Worm (Caenorhabditis elegans): ENCODE data around the gene dnj-9.
A peak's percentile ranks its signal among the peaks of the same experiment; 100 is the strongest.

Gene dnj-9

ce11 chrII:4874335-4874861 lies 22.5 kb downstream of the dnj-9 start, which contains the start of gene F11G11.15 (continued):
- TF ChIP-seq zfp-2 (tag; optimal IDR thresholded peaks at IDR 0.05) (no peak), nhr-237 (tag; optimal IDR thresholded peaks at IDR 0.05) (no peak), unc-130 (GFP tag; optimal IDR thresholded peaks at IDR 0.05) (no peak), ztf-11 (tag; optimal IDR thresholded peaks at IDR 0.05) (no peak), nhr-6 (tag; optimal IDR thresholded peaks at IDR 0.05) (no peak), sdz-12 (GFP tag; optimal IDR thresholded peaks at IDR 0.05) (no peak), attf-4 (tag; optimal IDR thresholded peaks at IDR 0.05) (no peak), nhr-48 (tag; optimal IDR thresholded peaks at IDR 0.05) (peak; percentile 68), nhr-77 (tag; optimal IDR thresholded peaks at IDR 0.05) (no peak), unc-62 (GFP tag; optimal IDR thresholded peaks at IDR 0.05 in 1 of 2) (no peak), unc-62 (tag; optimal IDR thresholded peaks at IDR 0.05) (no peak), mdt-29 (GFP tag; IDR thresholded peaks at IDR 0.05) (no peak), daf-8 (GFP tag; IDR thresholded peaks at IDR 0.05) (no peak), fos-1 (tag; optimal IDR thresholded peaks at IDR 0.05) (no peak)

ce11 chrII:4876091-4876490 lies 24.2 kb downstream of the dnj-9 start, which contains the start of gene F11G11.13:
TSS of gene F11G11.13 (minus strand) at chrII:4876179.
- TF ChIP-seq lin-1 (GFP tag; IDR thresholded peaks at IDR 0.05) (no peak), dpl-1 (GFP tag; optimal IDR thresholded peaks at IDR 0.05) (no peak), tra-1 (GFP tag; IDR thresholded peaks at IDR 0.05) (no peak), hmg-1.1 (GFP tag; IDR thresholded peaks at IDR 0.05) (no peak), nhr-10 (tag; optimal IDR thresholded peaks at IDR 0.05) (no peak), zag-1 (tag; optimal IDR thresholded peaks at IDR 0.05) (no peak), ceh-44 (GFP tag; IDR thresholded peaks at IDR 0.05) (no peak), vab-7 (GFP tag; IDR thresholded peaks at IDR 0.05) (no peak), nhr-11 (tag; optimal IDR thresholded peaks at IDR 0.05) (no peak), spr-1 (tag; optimal IDR thresholded peaks at IDR 0.05) (no peak), nhr-76 (tag; optimal IDR thresholded peaks at IDR 0.05) (no peak), ZK546.5 (tag; optimal IDR thresholded peaks at IDR 0.05) (no peak), snpc-4 (tag; optimal IDR thresholded peaks at IDR 0.05) (no peak), Y5F2A.4 (GFP tag; optimal IDR thresholded peaks at IDR 0.05) (no peak)

- TF ChIP-seq egl-27 (tag; optimal IDR thresholded peaks at IDR 0.05): no peak
- no peak for TF ChIP-seq daf-16 (GFP tag; optimal IDR thresholded peaks at IDR 0.05)
- TF ChIP-seq daf-16 (tag; optimal IDR thresholded peaks at IDR 0.05): peak; percentile 34
- TF ChIP-seq duxl-1 (tag; optimal IDR thresholded peaks at IDR 0.05; ENCODE audit: poor library complexity): no peak
- peak; percentile 41 for TF ChIP-seq nhr-28 (tag; optimal IDR thresholded peaks at IDR 0.05)
Measured at ce11 chrII:4879629-4880028, 27.8 kb downstream of the dnj-9 start, which contains the start of gene gst-6. TSS of gene gst-6 (plus strand) at chrII:4879891.

- TF ChIP-seq lin-1 (GFP tag; IDR thresholded peaks at IDR 0.05) (no peak), attf-4 (tag; optimal IDR thresholded peaks at IDR 0.05) (no peak), zfp-2 (tag; optimal IDR thresholded peaks at IDR 0.05) (no peak), pqm-1 (tag; optimal IDR thresholded peaks at IDR 0.05) (peak; percentile 38), lin-15B (tag; optimal IDR thresholded peaks at IDR 0.05) (no peak), F10B5.3 (tag; optimal IDR thresholded peaks at IDR 0.05) (no peak), madf-9 (GFP tag; conservative IDR thresholded peaks at IDR 0.05) (no peak), nhr-111 (GFP tag; optimal IDR thresholded peaks at IDR 0.05) (no peak), Y48G9A.11 (GFP tag; IDR thresholded peaks at IDR 0.05) (no peak), jun-1 (tag; optimal IDR thresholded peaks at IDR 0.05) (no peak), hmg-1.1 (GFP tag; IDR thresholded peaks at IDR 0.05) (peak; percentile 35; the same call in 1 of the 2 replicates), unc-62 (GFP tag; optimal IDR thresholded peaks at IDR 0.05 in 1 of 2) (no peak), unc-62 (tag; optimal IDR thresholded peaks at IDR 0.05) (no peak), mes-2 (tag; optimal IDR thresholded peaks at IDR 0.05; ENCODE audit: poor library complexity, severe bottlenecking) (peak; percentile 18), mep-1 (tag; optimal IDR thresholded peaks at IDR 0.05) (peak; percentile 28), unc-130 (GFP tag; optimal IDR thresholded peaks at IDR 0.05) (no peak), Y105C5A.15 (GFP tag; IDR thresholded peaks at IDR 0.05) (no peak), F37D6.2 (tag; optimal IDR thresholded peaks at IDR 0.05) (no peak), nhr-28 (tag; optimal IDR thresholded peaks at IDR 0.05) (peak; percentile 97), lin-39 (tag; optimal IDR thresholded peaks at IDR 0.05) (no peak), nhr-25 (tag; optimal IDR thresholded peaks at IDR 0.05; ENCODE audit: borderline replicate concordance, insufficient read depth) (no peak), rbr-2 (tag; optimal IDR thresholded peaks at IDR 0.05) (no peak), Y75B8A.6 (GFP tag; IDR thresholded peaks at IDR 0.05) (no peak)
Measured at ce11 chrII:4881727-4882126, 29.9 kb downstream of the dnj-9 start, which contains the start of gene gst-7. TSS of gene gst-7 (plus strand) at chrII:4882062.
